Fruit fly (Drosophila melanogaster) whole organism, embryonic: ENCODE results near the gene CG15408.

Experiments
- ATbp ChIP-seq: fragments of 200-800 bp; sonication (Bioruptor generic); optimal IDR thresholded peaks from 2 replicates; lab custom pipeline; 2017; ENCODE audit warnings: missing biosample characterization, mild to moderate bottlenecking, missing genetic modification characterization, missing genetic modification reagents
- Abd-B ChIP-seq: fragments of 200-800 bp; sonication (Bioruptor generic); optimal IDR thresholded peaks from 2 replicates; lab custom pipeline; 2018; ENCODE audit warnings: missing biosample characterization, mild to moderate bottlenecking, missing genetic modification characterization, moderate library complexity
- Antp ChIP-seq: fragments of 200-800 bp; sonication (Bioruptor generic); optimal IDR thresholded peaks from 3 replicates; lab custom pipeline; 2016; ENCODE audit warnings: missing biosample characterization, missing genetic modification characterization
- Atf-2 ChIP-seq: fragments of 200-800 bp; sonication (Bioruptor generic); optimal IDR thresholded peaks from 2 replicates; lab custom pipeline; 2016; ENCODE audit warnings: missing biosample characterization, missing genetic modification characterization
- Atf3 ChIP-seq: fragments of 200-800 bp; sonication (Bioruptor generic); optimal IDR thresholded peaks from 3 replicates; lab custom pipeline; 2016; ENCODE audit warnings: missing biosample characterization, missing genetic modification characterization
- CG11695 ChIP-seq: fragments of 200-800 bp; sonication (Bioruptor generic); IDR thresholded peaks from 3 replicates; pipeline ENCODE4 v1.3.6; 2022; ENCODE audit warnings: missing biosample characterization, missing genetic modification characterization
- CG12104 ChIP-seq: fragments of 200-800 bp; sonication (Bioruptor generic); optimal IDR thresholded peaks from 3 replicates; lab custom pipeline; 2016; ENCODE audit warnings: missing biosample characterization, missing genetic modification characterization
- CG13296 ChIP-seq: fragments of 200-800 bp; sonication (Bioruptor generic); optimal IDR thresholded peaks from 3 replicates; lab custom pipeline; 2018; ENCODE audit warnings: missing biosample characterization, mild to moderate bottlenecking, missing genetic modification characterization
- CG14441 ChIP-seq: fragments of 200-800 bp; sonication (Bioruptor generic); IDR thresholded peaks from 2 replicates; pipeline ENCODE4 v1.3.6; 2022; ENCODE audit warnings: missing biosample characterization, missing genetic modification characterization
- CG17912 ChIP-seq: fragments of 200-800 bp; sonication (Bioruptor generic); optimal IDR thresholded peaks from 2 replicates; lab custom pipeline; 2018; ENCODE audit warnings: missing biosample characterization, mild to moderate bottlenecking, missing genetic modification characterization
- CG2875 ChIP-seq: fragments of 200-800 bp; sonication (Bioruptor generic); optimal IDR thresholded peaks from 2 replicates; lab custom pipeline; 2017; ENCODE audit warnings: missing biosample characterization, mild to moderate bottlenecking, missing genetic modification characterization, missing genetic modification reagents
- CG30403 ChIP-seq: fragments of 200-800 bp; sonication (Bioruptor generic); optimal IDR thresholded peaks from 3 replicates; lab custom pipeline; 2016; ENCODE audit warnings: missing biosample characterization, missing genetic modification characterization
- CG3407 ChIP-seq: fragments of 200-800 bp; sonication (Bioruptor generic); optimal IDR thresholded peaks from 2 replicates; lab custom pipeline; 2018; ENCODE audit warnings: missing biosample characterization, mild to moderate bottlenecking, missing genetic modification characterization
- CG4360 ChIP-seq: fragments of 200-800 bp; sonication (Bioruptor generic); IDR thresholded peaks from 2 replicates; pipeline ENCODE4 v1.3.6; 2022; ENCODE audit warnings: missing biosample characterization, missing genetic modification characterization
- CG6654 ChIP-seq: fragments of 200-800 bp; sonication (Bioruptor generic); optimal IDR thresholded peaks from 2 replicates; lab custom pipeline; 2017; ENCODE audit warnings: missing biosample characterization, mild to moderate bottlenecking, missing genetic modification characterization
- CG7987 ChIP-seq: fragments of 200-800 bp; sonication (Bioruptor generic); optimal IDR thresholded peaks from 2 replicates; lab custom pipeline; 2018; ENCODE audit warnings: missing biosample characterization, mild to moderate bottlenecking, missing genetic modification characterization, moderate library complexity
- CG9609 ChIP-seq: fragments of 200-800 bp; sonication (Bioruptor generic); optimal IDR thresholded peaks from 3 replicates; lab custom pipeline; 2016; ENCODE audit warnings: missing biosample characterization, missing genetic modification characterization
- CG9817 ChIP-seq: fragments of 200-800 bp; sonication (Bioruptor generic); optimal IDR thresholded peaks from 2 replicates; lab custom pipeline; 2018; ENCODE audit warnings: missing biosample characterization, mild to moderate bottlenecking, missing genetic modification characterization, moderate library complexity
- Doc2 ChIP-seq: fragments of 200-800 bp; sonication (Bioruptor generic); IDR thresholded peaks from 2 replicates; pipeline ENCODE4 v1.3.6; 2022; ENCODE audit warnings: missing biosample characterization, missing genetic modification characterization
- ERR ChIP-seq: fragments of 200-800 bp; sonication (Bioruptor generic); optimal IDR thresholded peaks from 2 replicates; lab custom pipeline; 2016; ENCODE audit warnings: missing biosample characterization, missing genetic modification characterization
- GATAe ChIP-seq: fragments of 200-800 bp; sonication (Bioruptor generic); conservative IDR thresholded peaks from 2 replicates; pipeline ENCODE4 v1.3.6; 2022; ENCODE audit warnings: missing biosample characterization, missing genetic modification characterization
- HmgD ChIP-seq: fragments of 200-800 bp; sonication (Bioruptor generic); optimal IDR thresholded peaks from 3 replicates; lab custom pipeline; 2016; ENCODE audit warnings: missing biosample characterization, missing genetic modification characterization
- Mrtf ChIP-seq: fragments of 200-800 bp; sonication (Bioruptor generic); IDR thresholded peaks from 3 replicates; pipeline ENCODE4 v1.3.6; 2022; ENCODE audit warnings: missing biosample characterization, missing genetic modification characterization
- Neu2 ChIP-seq: fragments of 200-800 bp; sonication (Bioruptor generic); optimal IDR thresholded peaks from 3 replicates; lab custom pipeline; 2016; ENCODE audit warnings: missing biosample characterization, missing genetic modification characterization, borderline replicate concordance
- Nf-YC ChIP-seq: fragments of 200-800 bp; optimal IDR thresholded peaks from 3 replicates; lab custom pipeline; 2019; ENCODE audit warnings: missing biosample characterization, mild to moderate bottlenecking, missing genetic modification characterization, moderate library complexity
- Oli ChIP-seq: fragments of 200-800 bp; sonication (Bioruptor generic); optimal IDR thresholded peaks from 2 replicates; lab custom pipeline; 2018; ENCODE audit warnings: missing biosample characterization, mild to moderate bottlenecking, missing genetic modification characterization, moderate library complexity
- Optix ChIP-seq: fragments of 200-800 bp; sonication (Bioruptor generic); IDR thresholded peaks from 3 replicates; pipeline ENCODE4 v1.3.6; 2022; ENCODE audit warnings: missing biosample characterization, missing genetic modification characterization
- Taf1 ChIP-seq: fragments of 200-800 bp; sonication (Bioruptor generic); IDR thresholded peaks from 2 replicates; pipeline ENCODE4 v1.3.6; 2022; ENCODE audit warnings: missing biosample characterization, missing genetic modification characterization
- Trl ChIP-seq, 3 experiments: fragments of >200 bp in 2 of 3; fragments of 200-800 bp in 1 of 3; sonication (Bioruptor generic) in 1 of 3; optimal IDR thresholded peaks; 2 replicates in 1 of 3; 3 replicates in 2 of 3; lab custom pipeline; 2016 to 2017; ENCODE audit warnings: missing biosample characterization in 1 of 3, missing genetic modification characterization in 1 of 3
- al ChIP-seq: fragments of 200-800 bp; sonication (Bioruptor generic); IDR thresholded peaks from 2 replicates; pipeline ENCODE4 v1.3.6; 2022; ENCODE audit warnings: missing biosample characterization, missing genetic modification characterization
- bbx ChIP-seq: fragments of 200-800 bp; sonication (Bioruptor generic); IDR thresholded peaks from 2 replicates; pipeline ENCODE4 v1.3.6; 2022; ENCODE audit warnings: missing biosample characterization, missing genetic modification characterization; ENCODE audit not compliant: partially characterized antibody
- croc ChIP-seq: fragments of 200-800 bp; sonication (Bioruptor generic); conservative IDR thresholded peaks from 3 replicates; pipeline ENCODE4 v1.3.6; 2022; ENCODE audit warnings: missing biosample characterization, missing genetic modification characterization
- cwo ChIP-seq: fragments of 200-800 bp; sonication (Bioruptor generic); optimal IDR thresholded peaks from 3 replicates; lab custom pipeline; 2017; ENCODE audit warnings: missing biosample characterization, missing genetic modification characterization, mild to moderate bottlenecking, moderate library complexity, missing genetic modification reagents
- dati ChIP-seq: fragments of 200-800 bp; sonication (Bioruptor generic); IDR thresholded peaks from 2 replicates; pipeline ENCODE4 v1.3.6; 2022; ENCODE audit warnings: missing biosample characterization, missing genetic modification characterization
- dimm ChIP-seq: fragments of 200-800 bp; sonication (Bioruptor generic); IDR thresholded peaks from 2 replicates; pipeline ENCODE4 v1.3.6; 2022; ENCODE audit warnings: missing biosample characterization, missing genetic modification characterization
- gsb ChIP-seq: fragments of 200-800 bp; sonication (Bioruptor generic); IDR thresholded peaks from 2 replicates; pipeline ENCODE4 v1.3.6; 2022; ENCODE audit warnings: missing biosample characterization, missing genetic modification characterization
- her ChIP-seq: fragments of 200-800 bp; sonication (Bioruptor generic); optimal IDR thresholded peaks from 2 replicates; lab custom pipeline; 2016; ENCODE audit warnings: missing biosample characterization, missing genetic modification characterization
- hkb ChIP-seq, 2 experiments: fragments of 200-800 bp in 1 of 2; fragments of >200 bp in 1 of 2; sonication (Bioruptor generic) in 1 of 2; IDR thresholded peaks in 1 of 2; optimal IDR thresholded peaks in 1 of 2; 2 replicates each; pipeline versions ENCODE4 v1.3.6 to Lab custom; 2017 to 2022; ENCODE audit warnings: missing biosample characterization in 1 of 2, missing genetic modification characterization in 1 of 2
- jumu ChIP-seq: fragments of 200-800 bp; sonication (Bioruptor generic); optimal IDR thresholded peaks from 3 replicates; lab custom pipeline; 2016; ENCODE audit warnings: missing biosample characterization, missing genetic modification characterization
- kni ChIP-seq: fragments of 200-800 bp; sonication (Bioruptor generic); optimal IDR thresholded peaks from 3 replicates; lab custom pipeline; 2017; ENCODE audit warnings: mild to moderate bottlenecking, missing biosample characterization, missing genetic modification reagents, missing genetic modification characterization
- maf-S ChIP-seq: fragments of 200-800 bp; sonication (Bioruptor generic); optimal IDR thresholded peaks from 2 replicates; lab custom pipeline; 2016; ENCODE audit warnings: missing biosample characterization, missing genetic modification characterization
- pnt ChIP-seq: fragments of 200-800 bp; sonication (Bioruptor generic); optimal IDR thresholded peaks from 3 replicates; lab custom pipeline; 2016; ENCODE audit warnings: missing biosample characterization, missing genetic modification characterization
- pros ChIP-seq: fragments of 200-800 bp; sonication (Bioruptor generic); optimal IDR thresholded peaks from 3 replicates; lab custom pipeline; 2019; ENCODE audit warnings: missing biosample characterization, mild to moderate bottlenecking, missing genetic modification characterization, moderate library complexity
- rib ChIP-seq: fragments of 200-800 bp; sonication (Bioruptor generic); IDR thresholded peaks from 2 replicates; pipeline ENCODE4 v1.3.6; 2022; ENCODE audit warnings: missing biosample characterization, missing genetic modification characterization
- sens ChIP-seq: fragments of 200-800 bp; sonication (Bioruptor generic); peaks from one replicate; lab custom pipeline; 2016; ENCODE audit warnings: missing biosample characterization, missing genetic modification characterization
- sima ChIP-seq: fragments of 200-800 bp; sonication (Bioruptor generic); optimal IDR thresholded peaks from 2 replicates; lab custom pipeline; 2016; ENCODE audit warnings: missing biosample characterization, missing genetic modification characterization
- slbo ChIP-seq: fragments of 200-800 bp; sonication (Bioruptor generic); IDR thresholded peaks from 2 replicates; pipeline ENCODE4 v1.3.6; 2022; ENCODE audit warnings: missing biosample characterization, missing genetic modification characterization
- so ChIP-seq: fragments of 200-800 bp; sonication (Bioruptor generic); IDR thresholded peaks from 3 replicates; pipeline ENCODE4 v1.3.6; 2022; ENCODE audit warnings: missing biosample characterization, missing genetic modification characterization
- stwl ChIP-seq: fragments of 200-800 bp; sonication (Bioruptor generic); optimal IDR thresholded peaks from 3 replicates; lab custom pipeline; 2018; ENCODE audit warnings: missing biosample characterization, mild to moderate bottlenecking, missing genetic modification characterization, moderate library complexity
- toy ChIP-seq: fragments of 200-800 bp; sonication (Bioruptor generic); IDR thresholded peaks from 2 replicates; pipeline ENCODE4 v1.3.6; 2022; ENCODE audit warnings: missing biosample characterization, missing genetic modification characterization

The CG15408 gene

dm6 chr2L:3376684-3377086 is 44.1 kb downstream of the CG15408 start, which contains the start of the genes CG9662 and Ptpa (continued):
- TF ChIP-seq CG4360 (GFP tag; lab: Robert Waterston, UW) (peak; percentile 66), bbx (GFP tag; lab: Robert Waterston, UW) (peak; percentile 84), Neu2 (GFP tag; lab: Kevin White, UChicago) (peak; percentile 15), sima (GFP tag; lab: Kevin White, UChicago) (no peak), CG9817 (tag; lab: Kevin White, UChicago) (peak; percentile 87), CG13296 (peak; percentile 23), CG30403 (GFP tag; lab: Kevin White, UChicago) (peak; percentile 91), dati (GFP tag; lab: Robert Waterston, UW) (no peak), Atf3 (GFP tag; lab: Kevin White, UChicago) (peak; percentile 79), her (GFP tag; lab: Kevin White, UChicago) (peak; percentile 71), pros (no peak), CG3407 (GFP tag; lab: Kevin White, UChicago) (peak; percentile 40), Abd-B (GFP tag; lab: Kevin White, UChicago) (peak; percentile 92), slbo (GFP tag; lab: Robert Waterston, UW) (peak; percentile 92), CG9609 (GFP tag; lab: Kevin White, UChicago) (peak; percentile 73), Taf1 (GFP tag; lab: Robert Waterston, UW) (peak; percentile 70; the same call in 1 of the 2 replicates), pnt (GFP tag; lab: Kevin White, UChicago) (peak; percentile 93), CG17912 (GFP tag; lab: Kevin White, UChicago) (no peak), rib (peak; percentile 56; the same call in 1 of the 2 replicates), sens (GFP tag; lab: Kevin White, UChicago) (peak; percentile 94), Nf-YC (tag; lab: Kevin White, UChicago) (no peak), Oli (tag; lab: Kevin White, UChicago) (peak; percentile 64), dimm (GFP tag; lab: Robert Waterston, UW) (peak; percentile 26; the same call in 1 of the 2 replicates), Doc2 (GFP tag; lab: Robert Waterston, UW) (no peak), CG2875 (GFP tag; lab: Kevin White, UChicago) (peak; percentile 31), CG6654 (GFP tag; lab: Kevin White, UChicago) (peak; percentile 32), croc (GFP tag; lab: Robert Waterston, UW) (peak; percentile 80), CG12104 (peak; percentile 48), toy (GFP tag; lab: Robert Waterston, UW) (no peak), CG11695 (GFP tag; lab: Robert Waterston, UW) (peak; percentile 41; the same call in 1 of the 3 replicates), so (peak; percentile 33; the same call in 1 of the 3 replicates), al (GFP tag; lab: Robert Waterston, UW) (peak; percentile 73), stwl (peak; percentile 85), gsb (GFP tag; lab: Robert Waterston, UW) (peak; percentile 11; the same call in 1 of the 2 replicates), ERR (GFP tag; lab: Kevin White, UChicago) (peak; percentile 65), HmgD (GFP tag; lab: Kevin White, UChicago) (peak; percentile 43), Trl (optimal IDR thresholded peaks at IDR 0.05; lab: Kevin White, UChicago) (no peak), Trl (GFP tag; optimal IDR thresholded peaks at IDR 0.05; lab: Kevin White, UChicago) (peak; percentile 87), hkb (optimal IDR thresholded peaks at IDR 0.05; lab: Kevin White, UChicago) (peak; percentile 79), hkb (GFP tag; IDR thresholded peaks at IDR 0.05; lab: Robert Waterston, UW) (peak; percentile 70), Optix (GFP tag; lab: Robert Waterston, UW) (peak; percentile 82), CG7987 (GFP tag; lab: Kevin White, UChicago) (no peak), kni (GFP tag; lab: Kevin White, UChicago) (no peak), cwo (GFP tag; lab: Kevin White, UChicago) (peak; percentile 21), CG14441 (GFP tag; lab: Robert Waterston, UW) (peak; percentile 76), GATAe (GFP tag; lab: Robert Waterston, UW) (no peak; the same call in 1 of the 2 replicates), jumu (GFP tag; lab: Kevin White, UChicago) (peak; percentile 92), maf-S (peak; percentile 85), Antp (GFP tag; lab: Kevin White, UChicago) (peak; percentile 92), Mrtf (peak; percentile 72), ATbp (GFP tag; lab: Kevin White, UChicago) (peak; percentile 21), Atf-2 (GFP tag; lab: Kevin White, UChicago) (peak; percentile 75)
